Fruit fly (Drosophila melanogaster) whole organism, embryonic: ENCODE results near the gene CG13012.

ENCODE experiments used
- ATbp ChIP-seq: fragments of 200-800 bp; sonication (Bioruptor generic); optimal IDR thresholded peaks from 2 replicates; lab custom pipeline; 2017; ENCODE audit warnings: missing biosample characterization, mild to moderate bottlenecking, missing genetic modification characterization, missing genetic modification reagents
- Antp ChIP-seq: fragments of 200-800 bp; sonication (Bioruptor generic); optimal IDR thresholded peaks from 3 replicates; lab custom pipeline; 2016; ENCODE audit warnings: missing biosample characterization, missing genetic modification characterization
- CG10431 ChIP-seq: fragments of 200-800 bp; sonication (Bioruptor generic); optimal IDR thresholded peaks from 3 replicates; lab custom pipeline; 2018; ENCODE audit warnings: missing biosample characterization, mild to moderate bottlenecking, missing genetic modification characterization
- CG11085 ChIP-seq: fragments of 200-800 bp; sonication (Bioruptor generic); IDR thresholded peaks from 2 replicates; pipeline ENCODE4 v1.3.6; 2022; ENCODE audit warnings: missing biosample characterization, missing genetic modification characterization
- CG1233 ChIP-seq: fragments of 200-800 bp; sonication (Bioruptor generic); optimal IDR thresholded peaks from 4 replicates; lab custom pipeline; 2018; ENCODE audit warnings: missing biosample characterization, mild to moderate bottlenecking, missing genetic modification characterization
- CG13287 ChIP-seq: fragments of 200-800 bp; sonication (Bioruptor generic); IDR thresholded peaks from 2 replicates; pipeline ENCODE4 v1.3.6; 2022; ENCODE audit warnings: missing biosample characterization, missing genetic modification characterization; ENCODE audit not compliant: partially characterized antibody
- CG14441 ChIP-seq: fragments of 200-800 bp; sonication (Bioruptor generic); IDR thresholded peaks from 2 replicates; pipeline ENCODE4 v1.3.6; 2022; ENCODE audit warnings: missing biosample characterization, missing genetic modification characterization
- CG1529 ChIP-seq: fragments of 200-800 bp; sonication (Bioruptor generic); optimal IDR thresholded peaks from 3 replicates; lab custom pipeline; 2018; ENCODE audit warnings: missing biosample characterization, missing genetic modification characterization
- CG15601 ChIP-seq: fragments of 200-800 bp; sonication (Bioruptor generic); optimal IDR thresholded peaks from 3 replicates; lab custom pipeline; 2019; ENCODE audit warnings: missing biosample characterization, mild to moderate bottlenecking, missing genetic modification characterization, moderate library complexity
- CG17802 ChIP-seq: fragments of 200-800 bp; sonication (Bioruptor generic); optimal IDR thresholded peaks from 2 replicates; lab custom pipeline; 2018; ENCODE audit warnings: missing biosample characterization, mild to moderate bottlenecking, missing genetic modification characterization, moderate library complexity
- CG1792 ChIP-seq: fragments of 200-800 bp; sonication (Bioruptor generic); optimal IDR thresholded peaks from 2 replicates; lab custom pipeline; 2016; ENCODE audit warnings: missing biosample characterization, missing genetic modification characterization
- CG2116 ChIP-seq: fragments of 200-800 bp; sonication (Bioruptor generic); optimal IDR thresholded peaks from 3 replicates; lab custom pipeline; 2018; ENCODE audit warnings: missing biosample characterization, mild to moderate bottlenecking, missing genetic modification characterization
- CG31388 ChIP-seq: fragments of 200-800 bp; sonication (Bioruptor generic); optimal IDR thresholded peaks from 2 replicates; lab custom pipeline; 2016; ENCODE audit warnings: missing biosample characterization, missing genetic modification characterization
- CG3163 ChIP-seq: fragments of 200-800 bp; sonication (Bioruptor generic); optimal IDR thresholded peaks from 3 replicates; lab custom pipeline; 2016; ENCODE audit warnings: missing biosample characterization, missing genetic modification characterization
- CG33557 ChIP-seq: fragments of 200-800 bp; sonication (Bioruptor generic); optimal IDR thresholded peaks from 2 replicates; lab custom pipeline; 2019; ENCODE audit warnings: missing biosample characterization, mild to moderate bottlenecking, missing genetic modification characterization, moderate library complexity
- CG34224 ChIP-seq: fragments of 200-800 bp; sonication (Bioruptor generic); IDR thresholded peaks from 3 replicates; pipeline ENCODE4 v1.3.6; 2022; ENCODE audit warnings: missing biosample characterization, missing genetic modification characterization; ENCODE audit not compliant: partially characterized antibody
- CG3847 ChIP-seq: fragments of 200-800 bp; sonication (Bioruptor generic); IDR thresholded peaks from 2 replicates; pipeline ENCODE4 v1.3.6; 2022; ENCODE audit warnings: missing biosample characterization, missing genetic modification characterization
- CG4328 ChIP-seq: fragments of 200-800 bp; sonication (Bioruptor generic); optimal IDR thresholded peaks from 3 replicates; lab custom pipeline; 2017; ENCODE audit warnings: missing biosample characterization, missing genetic modification reagents, missing genetic modification characterization
- CG4707 ChIP-seq: fragments of 200-800 bp; sonication (Bioruptor generic); optimal IDR thresholded peaks from 2 replicates; lab custom pipeline; 2018; ENCODE audit warnings: missing biosample characterization, mild to moderate bottlenecking, missing genetic modification characterization, moderate library complexity
- CG6765 ChIP-seq: fragments of 200-800 bp; sonication (Bioruptor generic); optimal IDR thresholded peaks from 3 replicates; lab custom pipeline; 2017; ENCODE audit warnings: missing biosample characterization, mild to moderate bottlenecking, missing genetic modification characterization
- CG7357 ChIP-seq: fragments of 200-800 bp; sonication (Bioruptor generic); IDR thresholded peaks from 3 replicates; pipeline ENCODE4 v1.3.6; 2022; ENCODE audit warnings: missing biosample characterization, missing genetic modification characterization
- CG8281 ChIP-seq: fragments of 200-800 bp; sonication (Bioruptor generic); optimal IDR thresholded peaks from 2 replicates; lab custom pipeline; 2018; ENCODE audit warnings: missing biosample characterization, mild to moderate bottlenecking, missing genetic modification characterization, moderate library complexity
- CG8388 ChIP-seq: fragments of 200-800 bp; sonication (Bioruptor generic); optimal IDR thresholded peaks from 2 replicates; lab custom pipeline; 2019; ENCODE audit warnings: missing biosample characterization, mild to moderate bottlenecking, missing genetic modification characterization, moderate library complexity
- CG8478 ChIP-seq: fragments of >200 bp; optimal IDR thresholded peaks from 2 replicates; lab custom pipeline; 2018
- CG9437 ChIP-seq: fragments of 200-800 bp; sonication (Bioruptor generic); optimal IDR thresholded peaks from 2 replicates; lab custom pipeline; 2018; ENCODE audit warnings: missing biosample characterization, mild to moderate bottlenecking, missing genetic modification characterization
- CG9797 ChIP-seq: fragments of 200-800 bp; sonication (Bioruptor generic); optimal IDR thresholded peaks from 3 replicates; lab custom pipeline; 2018; ENCODE audit warnings: missing biosample characterization, mild to moderate bottlenecking, missing genetic modification characterization
- CkIIα-i1 ChIP-seq: fragments of 200-800 bp; sonication (Bioruptor generic); IDR thresholded peaks from 2 replicates; pipeline ENCODE4 v1.3.6; 2022; ENCODE audit warnings: missing biosample characterization, missing genetic modification characterization
- Dek ChIP-seq: fragments of 200-800 bp; sonication (Bioruptor generic); optimal IDR thresholded peaks from 3 replicates; lab custom pipeline; 2019; ENCODE audit warnings: missing biosample characterization, mild to moderate bottlenecking, missing genetic modification characterization, moderate library complexity
- HLH4C ChIP-seq: fragments of 200-800 bp; sonication (Bioruptor generic); IDR thresholded peaks from 3 replicates; pipeline ENCODE4 v1.3.6; 2022; ENCODE audit warnings: missing biosample characterization, missing genetic modification characterization; ENCODE audit not compliant: partially characterized antibody
- Hsf ChIP-seq: fragments of 200-800 bp; sonication (Bioruptor generic); optimal IDR thresholded peaks from 3 replicates; lab custom pipeline; 2016; ENCODE audit warnings: missing biosample characterization, missing genetic modification characterization
- Kr ChIP-seq: fragments of 200-800 bp; sonication (Bioruptor generic); optimal IDR thresholded peaks from 2 replicates; lab custom pipeline; 2017; ENCODE audit warnings: missing biosample characterization, mild to moderate bottlenecking, missing genetic modification characterization
- MBD-R2 ChIP-seq: fragments of 200-800 bp; sonication (Bioruptor generic); IDR thresholded peaks from 2 replicates; pipeline ENCODE4 v1.3.6; 2022; ENCODE audit warnings: missing biosample characterization, missing genetic modification characterization
- Nf-YA ChIP-seq: fragments of 200-800 bp; sonication (Bioruptor generic); IDR thresholded peaks from 2 replicates; pipeline ENCODE4 v1.3.6; 2022; ENCODE audit warnings: missing biosample characterization, missing genetic modification characterization
- Oli ChIP-seq: fragments of 200-800 bp; sonication (Bioruptor generic); optimal IDR thresholded peaks from 2 replicates; lab custom pipeline; 2018; ENCODE audit warnings: missing biosample characterization, mild to moderate bottlenecking, missing genetic modification characterization, moderate library complexity
- PHDP ChIP-seq: fragments of 200-800 bp; sonication (Bioruptor generic); optimal IDR thresholded peaks from 3 replicates; lab custom pipeline; 2018; ENCODE audit warnings: missing biosample characterization, mild to moderate bottlenecking, missing genetic modification characterization, moderate library complexity
- Sox100B ChIP-seq: fragments of 200-800 bp; sonication (Bioruptor generic); optimal IDR thresholded peaks from 3 replicates; lab custom pipeline; 2018; ENCODE audit warnings: missing biosample characterization, mild to moderate bottlenecking, missing genetic modification characterization
- Sry-β ChIP-seq: fragments of 200-800 bp; sonication (Bioruptor generic); optimal IDR thresholded peaks from 2 replicates; lab custom pipeline; 2018; ENCODE audit warnings: missing biosample characterization, mild to moderate bottlenecking, missing genetic modification characterization, moderate library complexity
- ab ChIP-seq: fragments of 200-800 bp; sonication (Bioruptor generic); optimal IDR thresholded peaks from 2 replicates; lab custom pipeline; 2016; ENCODE audit warnings: missing biosample characterization, missing genetic modification characterization
- amos ChIP-seq: fragments of 200-800 bp; sonication (Bioruptor generic); IDR thresholded peaks from 2 replicates; pipeline ENCODE4 v1.3.6; 2022; ENCODE audit warnings: missing biosample characterization, missing genetic modification characterization; ENCODE audit not compliant: partially characterized antibody
- da ChIP-seq: fragments of 200-800 bp; sonication (Bioruptor generic); optimal IDR thresholded peaks from 2 replicates; lab custom pipeline; 2016; ENCODE audit warnings: missing biosample characterization, missing genetic modification characterization
- gce ChIP-seq: fragments of 200-800 bp; sonication (Bioruptor generic); IDR thresholded peaks from 3 replicates; pipeline ENCODE4 v1.3.6; 2022; ENCODE audit warnings: missing biosample characterization, missing genetic modification characterization
- gfzf ChIP-seq: fragments of 200-800 bp; sonication (Bioruptor generic); optimal IDR thresholded peaks from 2 replicates; lab custom pipeline; 2016; ENCODE audit warnings: missing biosample characterization, mild to moderate bottlenecking, missing genetic modification characterization, moderate library complexity
- luna ChIP-seq: fragments of 200-800 bp; sonication (Bioruptor generic); optimal IDR thresholded peaks from 2 replicates; lab custom pipeline; 2016; ENCODE audit warnings: missing biosample characterization, missing genetic modification characterization
- org-1 ChIP-seq: fragments of 200-800 bp; sonication (Bioruptor generic); optimal IDR thresholded peaks from 2 replicates; lab custom pipeline; 2017; ENCODE audit warnings: missing biosample characterization, missing genetic modification characterization
- schlank ChIP-seq: fragments of 200-800 bp; sonication (Bioruptor generic); optimal IDR thresholded peaks from 2 replicates; lab custom pipeline; 2018; ENCODE audit warnings: missing biosample characterization, mild to moderate bottlenecking, missing genetic modification characterization
- sisA ChIP-seq: fragments of 200-800 bp; sonication (Bioruptor generic); IDR thresholded peaks from 2 replicates; pipeline ENCODE4 v1.3.6; 2022; ENCODE audit warnings: missing biosample characterization, missing genetic modification characterization
- tap ChIP-seq: fragments of 200-800 bp; optimal IDR thresholded peaks from 3 replicates; lab custom pipeline; 2019; ENCODE audit warnings: missing biosample characterization, mild to moderate bottlenecking, missing genetic modification characterization, moderate library complexity
- unpg ChIP-seq: fragments of 200-800 bp; sonication (Bioruptor generic); optimal IDR thresholded peaks from 3 replicates; lab custom pipeline; 2018; ENCODE audit warnings: missing biosample characterization, mild to moderate bottlenecking, missing genetic modification characterization, moderate library complexity

Gene CG13012

dm6 chrX:16723203-16724173, 46.9 kb upstream of the CG13012 start (continued):
- TF ChIP-seq CG31388, result no peak
- no peak for TF ChIP-seq CG3163 (GFP tag; lab: Kevin White, UChicago)
- TF ChIP-seq tap (tag; lab: Kevin White, UChicago), result peak; percentile 19
- no peak for TF ChIP-seq HLH4C (GFP tag; lab: Robert Waterston, UW)
- peak; percentile 65 for TF ChIP-seq Sox100B
- TF ChIP-seq CG7357, result peak; percentile 54; the same call in 2 of the 3 replicates
- no peak for TF ChIP-seq Sry-β (GFP tag; lab: Kevin White, UChicago)
- no peak for TF ChIP-seq ab (GFP tag; lab: Kevin White, UChicago)
- no peak for TF ChIP-seq gfzf (GFP tag; lab: Kevin White, UChicago)
- peak; percentile 88 for TF ChIP-seq unpg
- no peak for TF ChIP-seq CG1792 (GFP tag; lab: Kevin White, UChicago)
- peak; percentile 58 for TF ChIP-seq CG3847 (GFP tag; lab: Robert Waterston, UW)
- TF ChIP-seq Kr, result no peak
- TF ChIP-seq CkIIα-i1 (GFP tag; lab: Robert Waterston, UW), result no peak
- no peak for TF ChIP-seq Nf-YA (GFP tag; lab: Robert Waterston, UW)
- no peak for TF ChIP-seq luna (GFP tag; lab: Kevin White, UChicago)
- 0 out of 2 replicates have a peak, but pooled peaks have one; percentile 32 for TF ChIP-seq CG11085 (GFP tag; lab: Robert Waterston, UW)
- TF ChIP-seq Oli (tag; lab: Kevin White, UChicago), result peak; percentile 80
- peak; percentile 71 for TF ChIP-seq ATbp
- peak; percentile 31 for TF ChIP-seq CG33557
- peak; percentile 73 for TF ChIP-seq CG9437
- TF ChIP-seq CG8388, result peak; percentile 80
- TF ChIP-seq CG4328 (GFP tag; lab: Kevin White, UChicago), result no peak
- peak; percentile 48 for TF ChIP-seq CG14441 (GFP tag; lab: Robert Waterston, UW)
- TF ChIP-seq amos (GFP tag; lab: Robert Waterston, UW), result no peak; the same call in 1 of the 2 replicates
- peak; percentile 84 for TF ChIP-seq org-1 (GFP tag; lab: Kevin White, UChicago)
- no peak for TF ChIP-seq CG6765 (GFP tag; lab: Kevin White, UChicago)
- TF ChIP-seq schlank (tag; lab: Kevin White, UChicago), result peak; percentile 64
- TF ChIP-seq MBD-R2 (GFP tag; lab: Robert Waterston, UW), result peak; percentile 15; the same call in 1 of the 2 replicates
- no peak for TF ChIP-seq CG9797
- peak; percentile 4 for TF ChIP-seq Antp (GFP tag; lab: Kevin White, UChicago)
- no peak for TF ChIP-seq gce (GFP tag; lab: Robert Waterston, UW)
- TF ChIP-seq da (GFP tag; lab: Kevin White, UChicago), result peak; percentile 11
- TF ChIP-seq CG1529, result peak; percentile 67
- TF ChIP-seq CG15601 (tag; lab: Kevin White, UChicago), result peak; percentile 79
- no peak for TF ChIP-seq CG8478 (lab: Kevin White, UChicago)
- 0 out of 3 replicates have a peak, but pooled peaks have one; percentile 17 for TF ChIP-seq CG34224 (GFP tag; lab: Robert Waterston, UW)
- no peak for TF ChIP-seq CG17802 (tag; lab: Kevin White, UChicago)
- TF ChIP-seq CG1233 (GFP tag; lab: Kevin White, UChicago), result peak; percentile 54
- peak; percentile 26 for TF ChIP-seq CG2116 (GFP tag; lab: Kevin White, UChicago)
- TF ChIP-seq CG13287, result no peak
- peak; percentile 57 for TF ChIP-seq CG8281
- peak; percentile 21 for TF ChIP-seq CG10431 (GFP tag; lab: Kevin White, UChicago)
- TF ChIP-seq Hsf (GFP tag; lab: Kevin White, UChicago), result peak; percentile 63
- TF ChIP-seq PHDP (tag; lab: Kevin White, UChicago), result peak; percentile 87
- TF ChIP-seq Dek (tag; lab: Kevin White, UChicago), result peak; percentile 76
- TF ChIP-seq sisA (GFP tag; lab: Robert Waterston, UW), result peak; percentile 56
- TF ChIP-seq CG4707 (GFP tag; lab: Kevin White, UChicago), result peak; percentile 54
